Fruit fly (Drosophila melanogaster) whole organism, embryonic: ENCODE data around the gene kel.

ENCODE experiments used
- B-H1 ChIP-seq: fragments of 200-800 bp; sonication (Bioruptor generic); IDR thresholded peaks from 3 replicates; pipeline ENCODE4 v1.3.6; 2022; ENCODE audit warnings: missing biosample characterization, missing genetic modification characterization
- CG10462 ChIP-seq: fragments of 200-800 bp; sonication (Bioruptor generic); optimal IDR thresholded peaks from 2 replicates; lab custom pipeline; 2016; ENCODE audit warnings: missing biosample characterization, missing genetic modification characterization
- CG15269 ChIP-seq: fragments of 200-800 bp; sonication (Bioruptor generic); optimal IDR thresholded peaks from 2 replicates; lab custom pipeline; 2018; ENCODE audit warnings: missing biosample characterization, mild to moderate bottlenecking, missing genetic modification characterization, moderate library complexity
- CG15601 ChIP-seq: fragments of 200-800 bp; sonication (Bioruptor generic); optimal IDR thresholded peaks from 3 replicates; lab custom pipeline; 2019; ENCODE audit warnings: missing biosample characterization, mild to moderate bottlenecking, missing genetic modification characterization, moderate library complexity
- CG15696 ChIP-seq: fragments of 200-800 bp; sonication (Bioruptor generic); optimal IDR thresholded peaks from 2 replicates; lab custom pipeline; 2019; ENCODE audit warnings: missing biosample characterization, mild to moderate bottlenecking, missing genetic modification characterization, moderate library complexity
- CG1647 ChIP-seq: fragments of 200-800 bp; sonication (Bioruptor generic); optimal IDR thresholded peaks from 3 replicates; lab custom pipeline; 2016; ENCODE audit warnings: missing biosample characterization, missing genetic modification characterization
- CG16815 ChIP-seq: fragments of 200-800 bp; sonication (Bioruptor generic); optimal IDR thresholded peaks from 3 replicates; lab custom pipeline; 2017; ENCODE audit warnings: missing biosample characterization, mild to moderate bottlenecking, missing genetic modification characterization
- CG17328 ChIP-seq: fragments of 200-800 bp; sonication (Bioruptor generic); IDR thresholded peaks from 2 replicates; pipeline ENCODE4 v1.3.6; 2022; ENCODE audit warnings: missing biosample characterization, missing genetic modification characterization
- CG17385 ChIP-seq: fragments of 200-800 bp; sonication (Bioruptor generic); optimal IDR thresholded peaks from 3 replicates; lab custom pipeline; 2018; ENCODE audit warnings: missing biosample characterization, mild to moderate bottlenecking, missing genetic modification characterization
- CG2889 ChIP-seq: fragments of 200-800 bp; sonication (Bioruptor generic); IDR thresholded peaks from 3 replicates; pipeline ENCODE4 v1.3.6; 2022; ENCODE audit warnings: missing biosample characterization, missing genetic modification characterization
- CG30403 ChIP-seq: fragments of 200-800 bp; sonication (Bioruptor generic); optimal IDR thresholded peaks from 3 replicates; lab custom pipeline; 2016; ENCODE audit warnings: missing biosample characterization, missing genetic modification characterization
- CG30431 ChIP-seq: fragments of 200-800 bp; sonication (Bioruptor generic); optimal IDR thresholded peaks from 2 replicates; lab custom pipeline; 2017; ENCODE audit warnings: missing biosample characterization, missing genetic modification characterization
- CG32772 ChIP-seq: fragments of 200-800 bp; sonication (Bioruptor generic); IDR thresholded peaks from 2 replicates; pipeline ENCODE4 v1.3.6; 2022; ENCODE audit warnings: missing biosample characterization, missing genetic modification characterization
- CG33557 ChIP-seq: fragments of 200-800 bp; sonication (Bioruptor generic); optimal IDR thresholded peaks from 2 replicates; lab custom pipeline; 2019; ENCODE audit warnings: missing biosample characterization, mild to moderate bottlenecking, missing genetic modification characterization, moderate library complexity
- CG3726 ChIP-seq: fragments of 200-800 bp; sonication (Bioruptor generic); IDR thresholded peaks from 3 replicates; pipeline ENCODE4, ENCODE4 v1.3.6; 2022; ENCODE audit warnings: missing biosample characterization, missing genetic modification characterization
- CG4328 ChIP-seq: fragments of 200-800 bp; sonication (Bioruptor generic); optimal IDR thresholded peaks from 3 replicates; lab custom pipeline; 2017; ENCODE audit warnings: missing biosample characterization, missing genetic modification reagents, missing genetic modification characterization
- CG5953 ChIP-seq: fragments of 200-800 bp; sonication (Bioruptor generic); IDR thresholded peaks from 2 replicates; pipeline ENCODE4 v1.3.6; 2022; ENCODE audit warnings: missing biosample characterization, missing genetic modification characterization
- CG6689 ChIP-seq: fragments of 200-800 bp; sonication (Bioruptor generic); IDR thresholded peaks from 2 replicates; pipeline ENCODE4 v1.3.6; 2022; ENCODE audit warnings: missing biosample characterization, missing genetic modification characterization
- CG7987 ChIP-seq: fragments of 200-800 bp; sonication (Bioruptor generic); optimal IDR thresholded peaks from 2 replicates; lab custom pipeline; 2018; ENCODE audit warnings: missing biosample characterization, mild to moderate bottlenecking, missing genetic modification characterization, moderate library complexity
- CG8765 ChIP-seq: fragments of 200-800 bp; sonication (Bioruptor generic); IDR thresholded peaks from 2 replicates; pipeline ENCODE4 v1.3.6; 2022; ENCODE audit warnings: missing biosample characterization, missing genetic modification characterization
- CG9797 ChIP-seq: fragments of 200-800 bp; sonication (Bioruptor generic); optimal IDR thresholded peaks from 3 replicates; lab custom pipeline; 2018; ENCODE audit warnings: missing biosample characterization, mild to moderate bottlenecking, missing genetic modification characterization
- CG9932 ChIP-seq: fragments of 200-800 bp; sonication (Bioruptor generic); IDR thresholded peaks from 2 replicates; pipeline ENCODE4 v1.3.6; 2022; ENCODE audit warnings: missing biosample characterization, missing genetic modification characterization
- Dad ChIP-seq: fragments of 200-800 bp; sonication (Bioruptor generic); optimal IDR thresholded peaks from 3 replicates; lab custom pipeline; 2016; ENCODE audit warnings: missing biosample characterization, missing genetic modification characterization
- Doc3 ChIP-seq: fragments of 200-800 bp; sonication (Bioruptor generic); IDR thresholded peaks from 3 replicates; pipeline ENCODE4 v1.3.6; 2022; ENCODE audit warnings: missing biosample characterization, missing genetic modification characterization; ENCODE audit not compliant: partially characterized antibody
- Ets65A ChIP-seq: fragments of 200-800 bp; sonication (Bioruptor generic); peaks from one replicate; lab custom pipeline; 2016; ENCODE audit warnings: missing biosample characterization, missing genetic modification characterization
- HLH3B ChIP-seq: fragments of 200-800 bp; sonication (Bioruptor generic); IDR thresholded peaks from 2 replicates; pipeline ENCODE4 v1.3.6; 2022; ENCODE audit warnings: missing biosample characterization, missing genetic modification characterization
- Med ChIP-seq: fragments of 200-800 bp; sonication (Bioruptor generic); peaks from one replicate; lab custom pipeline; 2016; ENCODE audit warnings: missing biosample characterization, missing genetic modification characterization, mild to moderate bottlenecking, inconsistent platforms, moderate library complexity
- Nf-YC ChIP-seq: fragments of 200-800 bp; optimal IDR thresholded peaks from 3 replicates; lab custom pipeline; 2019; ENCODE audit warnings: missing biosample characterization, mild to moderate bottlenecking, missing genetic modification characterization, moderate library complexity
- Ravus ChIP-seq: fragments of 200-800 bp; sonication (Bioruptor generic); IDR thresholded peaks from 2 replicates; pipeline ENCODE4 v1.3.6; 2022; ENCODE audit warnings: missing biosample characterization, missing genetic modification characterization
- Side ChIP-seq: fragments of 200-800 bp; sonication (Bioruptor generic); optimal IDR thresholded peaks from 2 replicates; lab custom pipeline; 2016; ENCODE audit warnings: missing biosample characterization, missing genetic modification characterization
- Sox102F ChIP-seq: fragments of 200-800 bp; sonication (Bioruptor generic); optimal IDR thresholded peaks from 2 replicates; lab custom pipeline; 2018; ENCODE audit warnings: missing biosample characterization, mild to moderate bottlenecking, missing genetic modification characterization, moderate library complexity
- Trl ChIP-seq, 3 experiments: fragments of >200 bp in 2 of 3; fragments of 200-800 bp in 1 of 3; sonication (Bioruptor generic) in 1 of 3; optimal IDR thresholded peaks; 2 replicates in 1 of 3; 3 replicates in 2 of 3; lab custom pipeline; 2016 to 2017; ENCODE audit warnings: missing biosample characterization in 1 of 3, missing genetic modification characterization in 1 of 3
- ab ChIP-seq: fragments of 200-800 bp; sonication (Bioruptor generic); optimal IDR thresholded peaks from 2 replicates; lab custom pipeline; 2016; ENCODE audit warnings: missing biosample characterization, missing genetic modification characterization
- bbx ChIP-seq: fragments of 200-800 bp; sonication (Bioruptor generic); IDR thresholded peaks from 2 replicates; pipeline ENCODE4 v1.3.6; 2022; ENCODE audit warnings: missing biosample characterization, missing genetic modification characterization; ENCODE audit not compliant: partially characterized antibody
- cad ChIP-seq: fragments of >200 bp; optimal IDR thresholded peaks from 2 replicates; lab custom pipeline; 2017; ENCODE audit warnings: missing biosample characterization, missing genetic modification characterization
- corto ChIP-seq: fragments of 200-800 bp; sonication (Bioruptor generic); optimal IDR thresholded peaks from 2 replicates; lab custom pipeline; 2016; ENCODE audit warnings: missing biosample characterization, mild to moderate bottlenecking, missing genetic modification characterization, moderate library complexity
- crc ChIP-seq: fragments of 200-800 bp; sonication (Bioruptor generic); optimal IDR thresholded peaks from 2 replicates; lab custom pipeline; 2016; ENCODE audit warnings: missing biosample characterization, missing genetic modification characterization
- disco-r ChIP-seq: fragments of 200-800 bp; sonication (Bioruptor generic); optimal IDR thresholded peaks from 2 replicates; lab custom pipeline; 2016; ENCODE audit warnings: missing biosample characterization, missing genetic modification characterization
- eyg ChIP-seq: fragments of 200-800 bp; sonication (Bioruptor generic); optimal IDR thresholded peaks from 3 replicates; lab custom pipeline; 2016; ENCODE audit warnings: missing biosample characterization, missing genetic modification characterization
- gcm ChIP-seq: fragments of 200-800 bp; sonication (Bioruptor generic); optimal IDR thresholded peaks from 2 replicates; lab custom pipeline; 2019; ENCODE audit warnings: missing biosample characterization, mild to moderate bottlenecking, missing genetic modification characterization, moderate library complexity
- grau ChIP-seq: fragments of 200-800 bp; optimal IDR thresholded peaks from 3 replicates; lab custom pipeline; 2019; ENCODE audit warnings: missing biosample characterization, mild to moderate bottlenecking, missing genetic modification characterization, moderate library complexity
- gsb ChIP-seq: fragments of 200-800 bp; sonication (Bioruptor generic); IDR thresholded peaks from 2 replicates; pipeline ENCODE4 v1.3.6; 2022; ENCODE audit warnings: missing biosample characterization, missing genetic modification characterization
- hbn ChIP-seq: fragments of 200-800 bp; sonication (Bioruptor generic); IDR thresholded peaks from 2 replicates; pipeline ENCODE4 v1.3.6; 2022; ENCODE audit warnings: missing biosample characterization, missing genetic modification characterization; ENCODE audit not compliant: partially characterized antibody
- her ChIP-seq: fragments of 200-800 bp; sonication (Bioruptor generic); optimal IDR thresholded peaks from 2 replicates; lab custom pipeline; 2016; ENCODE audit warnings: missing biosample characterization, missing genetic modification characterization
- jing ChIP-seq: fragments of 200-800 bp; sonication (Bioruptor generic); optimal IDR thresholded peaks from 2 replicates; lab custom pipeline; 2018; ENCODE audit warnings: missing biosample characterization, mild to moderate bottlenecking, missing genetic modification characterization
- oc ChIP-seq: fragments of 200-800 bp; sonication (Bioruptor generic); optimal IDR thresholded peaks from 2 replicates; lab custom pipeline; 2018; ENCODE audit warnings: missing biosample characterization, mild to moderate bottlenecking, missing genetic modification characterization, moderate library complexity
- odd ChIP-seq: fragments of 200-800 bp; sonication (Bioruptor generic); optimal IDR thresholded peaks from 2 replicates; lab custom pipeline; 2017; ENCODE audit warnings: missing biosample characterization, mild to moderate bottlenecking, missing genetic modification characterization
- repo ChIP-seq: fragments of 200-800 bp; sonication (Bioruptor generic); optimal IDR thresholded peaks from 2 replicates; lab custom pipeline; 2016; ENCODE audit warnings: missing biosample characterization, missing genetic modification characterization
- unc-4 ChIP-seq: fragments of 200-800 bp; sonication (Bioruptor generic); IDR thresholded peaks from 2 replicates; pipeline ENCODE4 v1.3.6; 2022; ENCODE audit warnings: missing biosample characterization, missing genetic modification characterization; ENCODE audit not compliant: partially characterized antibody
- unpg ChIP-seq: fragments of 200-800 bp; sonication (Bioruptor generic); optimal IDR thresholded peaks from 3 replicates; lab custom pipeline; 2018; ENCODE audit warnings: missing biosample characterization, mild to moderate bottlenecking, missing genetic modification characterization, moderate library complexity
- zfh2 ChIP-seq: fragments of 200-800 bp; sonication (Bioruptor generic); optimal IDR thresholded peaks from 2 replicates; lab custom pipeline; 2016; ENCODE audit warnings: missing biosample characterization, missing genetic modification characterization

The kel gene

dm6 chr2L:18152172-18152639, 14.3 kb upstream of the kel start, which contains the start of gene Socs36E (continued):
- peak; percentile 48 for TF ChIP-seq unpg
- no peak for TF ChIP-seq Doc3 (GFP tag; lab: Robert Waterston, UW)
- peak; percentile 72 for TF ChIP-seq bbx
- peak; percentile 28 for TF ChIP-seq CG15269 (tag; lab: Kevin White, UChicago)
- peak; percentile 36 for TF ChIP-seq disco-r (GFP tag; lab: Kevin White, UChicago)
- TF ChIP-seq CG30431 (GFP tag; lab: Kevin White, UChicago) = no peak
- no peak; the same call in 2 of the 3 replicates for TF ChIP-seq CG3726 (GFP tag; lab: Robert Waterston, UW)
- TF ChIP-seq CG17385 (GFP tag; lab: Kevin White, UChicago) = no peak
- peak; percentile 7 for TF ChIP-seq CG33557 (GFP tag; lab: Kevin White, UChicago)
- no peak for TF ChIP-seq crc (GFP tag; lab: Kevin White, UChicago)
- TF ChIP-seq Med = peak; percentile 96
- peak; percentile 55 for TF ChIP-seq zfh2 (GFP tag; lab: Kevin White, UChicago)
- peak; percentile 65 for TF ChIP-seq CG9932 (GFP tag; lab: Robert Waterston, UW)
- TF ChIP-seq CG9797 = peak; percentile 99
- TF ChIP-seq CG2889 (GFP tag; lab: Robert Waterston, UW) = no peak
- peak; percentile 46 for TF ChIP-seq Dad (GFP tag; lab: Kevin White, UChicago)
- no peak for TF ChIP-seq corto (GFP tag; lab: Kevin White, UChicago)
- TF ChIP-seq B-H1 = no peak
- no peak for TF ChIP-seq CG8765 (GFP tag; lab: Robert Waterston, UW)
- peak; percentile 24 for TF ChIP-seq oc (tag; lab: Kevin White, UChicago)
- no peak for TF ChIP-seq CG16815 (GFP tag; lab: Kevin White, UChicago)
- TF ChIP-seq CG15601 (tag; lab: Kevin White, UChicago) = peak; percentile 38
- no peak for TF ChIP-seq Trl (optimal IDR thresholded peaks at IDR 0.05; lab: Kevin White, UChicago)
- TF ChIP-seq Trl (GFP tag; optimal IDR thresholded peaks at IDR 0.05; lab: Kevin White, UChicago) = peak; percentile 15
- no peak for TF ChIP-seq CG6689 (GFP tag; lab: Robert Waterston, UW)
- no peak for TF ChIP-seq CG10462 (GFP tag; lab: Kevin White, UChicago)
- peak; percentile 62 for TF ChIP-seq CG7987 (GFP tag; lab: Kevin White, UChicago)
- no peak for TF ChIP-seq gcm (GFP tag; lab: Kevin White, UChicago)
- peak; percentile 59 for TF ChIP-seq repo (GFP tag; lab: Kevin White, UChicago)
- TF ChIP-seq odd (GFP tag; lab: Kevin White, UChicago) = no peak
- TF ChIP-seq cad = no peak
- TF ChIP-seq eyg (GFP tag; lab: Kevin White, UChicago) = no peak
- TF ChIP-seq CG17328 = 0 out of 2 replicates have a peak, but pooled peaks have one; percentile 25
- peak; percentile 55 for TF ChIP-seq her
- peak; percentile 60 for TF ChIP-seq unc-4 (GFP tag; lab: Robert Waterston, UW)
- no peak for TF ChIP-seq CG4328 (GFP tag; lab: Kevin White, UChicago)
- peak; percentile 51 for TF ChIP-seq grau
- no peak for TF ChIP-seq CG30403 (GFP tag; lab: Kevin White, UChicago)
- no peak for TF ChIP-seq Ravus (GFP tag; lab: Robert Waterston, UW)
- TF ChIP-seq gsb (GFP tag; lab: Robert Waterston, UW) = no peak
- 0 out of 2 replicates have a peak, but pooled peaks have one; percentile 19 for TF ChIP-seq CG5953 (GFP tag; lab: Robert Waterston, UW)
- TF ChIP-seq Ets65A = no peak
- peak; percentile 9 for TF ChIP-seq Side (GFP tag; lab: Kevin White, UChicago)
- TF ChIP-seq Sox102F = no peak
- TF ChIP-seq CG15696 (tag; lab: Kevin White, UChicago) = no peak
- TF ChIP-seq HLH3B (GFP tag; lab: Robert Waterston, UW) = peak; percentile 8; the same call in 1 of the 2 replicates
- TF ChIP-seq CG32772 (GFP tag; lab: Robert Waterston, UW) = no peak
- no peak for TF ChIP-seq hbn (GFP tag; lab: Robert Waterston, UW)
- no peak for TF ChIP-seq CG1647
- TF ChIP-seq ab (GFP tag; lab: Kevin White, UChicago) = no peak
- TF ChIP-seq jing (GFP tag; lab: Kevin White, UChicago) = no peak
- TF ChIP-seq Nf-YC (tag; lab: Kevin White, UChicago) = peak; percentile 35
